Fruit fly (Drosophila melanogaster): ENCODE measurements around the gene CG4842.

The CG4842 gene

dm6 chr3L:16392874-16393273 lies 24.7 kb downstream of the CG4842 start (continued):
- TF ChIP-seq CG17359 (tag; optimal IDR thresholded peaks at IDR 0.05) (no peak), CkIIα-i1 (GFP tag; IDR thresholded peaks at IDR 0.05) (no peak), org-1 (GFP tag; optimal IDR thresholded peaks at IDR 0.05) (no peak), Med (GFP tag) (no peak), CG15601 (tag; optimal IDR thresholded peaks at IDR 0.05) (no peak), Bgb (GFP tag; IDR thresholded peaks at IDR 0.05; ENCODE audit: partially characterized antibody) (no peak), maf-S (GFP tag; optimal IDR thresholded peaks at IDR 0.05) (no peak), en (GFP tag; optimal IDR thresholded peaks at IDR 0.05) (no peak), CG14441 (GFP tag; IDR thresholded peaks at IDR 0.05) (peak; percentile 27; the same call in 1 of the 2 replicates), exex (tag; optimal IDR thresholded peaks at IDR 0.05) (no peak), nmo (GFP tag; optimal IDR thresholded peaks at IDR 0.05) (peak; percentile 32), CG12659 (GFP tag; optimal IDR thresholded peaks at IDR 0.05) (peak; percentile 9), CG17385 (GFP tag; optimal IDR thresholded peaks at IDR 0.05) (peak; percentile 13), tll (GFP tag; optimal IDR thresholded peaks at IDR 0.05) (no peak), slbo (GFP tag; IDR thresholded peaks at IDR 0.05) (no peak), CG34224 (GFP tag; IDR thresholded peaks at IDR 0.05; ENCODE audit: partially characterized antibody) (no peak), nerfin-1 (tag; optimal IDR thresholded peaks at IDR 0.05) (peak; percentile 17), CG6175 (GFP tag; IDR thresholded peaks at IDR 0.05) (no peak), MBD-R2 (GFP tag; IDR thresholded peaks at IDR 0.05) (no peak), onecut (GFP tag; IDR thresholded peaks at IDR 0.05) (no peak), Neu2 (GFP tag; optimal IDR thresholded peaks at IDR 0.05; ENCODE audit: borderline replicate concordance) (no peak), CG10267 (tag; optimal IDR thresholded peaks at IDR 0.05) (peak; percentile 1), sim (GFP tag; IDR thresholded peaks at IDR 0.05) (no peak), hbn (GFP tag; IDR thresholded peaks at IDR 0.05; ENCODE audit: partially characterized antibody) (no peak), CG11504 (tag; optimal IDR thresholded peaks at IDR 0.05) (peak; percentile 60), sima (GFP tag; optimal IDR thresholded peaks at IDR 0.05) (no peak), CG17802 (tag; optimal IDR thresholded peaks at IDR 0.05) (no peak), row (GFP tag; IDR thresholded peaks at IDR 0.05) (0 out of 3 replicates have a peak, but pooled peaks have one; percentile 12), mirr (GFP tag; optimal IDR thresholded peaks at IDR 0.05) (no peak), CG10654 (GFP tag; optimal IDR thresholded peaks at IDR 0.05) (no peak), Drgx (GFP tag; IDR thresholded peaks at IDR 0.05) (no peak), Bteb2 (GFP tag; optimal IDR thresholded peaks at IDR 0.05) (no peak), kay (GFP tag; optimal IDR thresholded peaks at IDR 0.05) (no peak), cg (GFP tag; optimal IDR thresholded peaks at IDR 0.05) (no peak), CG32767 (GFP tag; IDR thresholded peaks at IDR 0.05) (no peak), sens-2 (GFP tag; IDR thresholded peaks at IDR 0.05) (no peak), lbe (GFP tag; optimal IDR thresholded peaks at IDR 0.05) (no peak), CG9609 (GFP tag; optimal IDR thresholded peaks at IDR 0.05) (no peak), CG8924 (tag; optimal IDR thresholded peaks at IDR 0.05) (no peak), Doc2 (GFP tag; IDR thresholded peaks at IDR 0.05) (no peak), Fer3 (tag; optimal IDR thresholded peaks at IDR 0.05) (peak; percentile 0), CG12769 (tag; optimal IDR thresholded peaks at IDR 0.05) (no peak), Rfx (GFP tag; IDR thresholded peaks at IDR 0.05) (no peak), Hr3 (GFP tag; optimal IDR thresholded peaks at IDR 0.05) (no peak), dysf (GFP tag; IDR thresholded peaks at IDR 0.05) (no peak), grau (tag; optimal IDR thresholded peaks at IDR 0.05) (peak; percentile 41), lola (GFP tag; optimal IDR thresholded peaks at IDR 0.05) (no peak), ase (GFP tag; IDR thresholded peaks at IDR 0.05) (no peak), prd (optimal IDR thresholded peaks at IDR 0.05) (no peak), prd (GFP tag; IDR thresholded peaks at IDR 0.05) (no peak), H15 (GFP tag; IDR thresholded peaks at IDR 0.05) (no peak)

Measured in whole organism, embryonic.